Fruit fly (Drosophila melanogaster) whole organism, embryonic: ENCODE results near the gene CG44437.

ENCODE experiments used
- Awh ChIP-seq: fragments of 200-800 bp; sonication (Bioruptor generic); IDR thresholded peaks from 2 replicates; pipeline ENCODE4, ENCODE4 v1.3.6; 2022; ENCODE audit warnings: missing biosample characterization, missing genetic modification characterization
- B-H2 ChIP-seq: fragments of 200-800 bp; sonication (Bioruptor generic); optimal IDR thresholded peaks from 2 replicates; lab custom pipeline; 2018; ENCODE audit warnings: missing biosample characterization, mild to moderate bottlenecking, missing genetic modification characterization
- CG10366 ChIP-seq: fragments of 200-800 bp; sonication (Bioruptor generic); IDR thresholded peaks from 2 replicates; pipeline ENCODE4 v1.3.6; 2022; ENCODE audit warnings: missing biosample characterization, missing genetic modification characterization
- CG11093 ChIP-seq: fragments of 200-800 bp; sonication (Bioruptor generic); IDR thresholded peaks from 3 replicates; pipeline ENCODE4 v1.3.6; 2022; ENCODE audit warnings: missing biosample characterization, missing genetic modification characterization
- CG11504 ChIP-seq: fragments of 200-800 bp; sonication (Bioruptor generic); optimal IDR thresholded peaks from 3 replicates; lab custom pipeline; 2019; ENCODE audit warnings: missing biosample characterization, mild to moderate bottlenecking, missing genetic modification characterization, moderate library complexity
- CG11560 ChIP-seq: fragments of 200-800 bp; sonication (Bioruptor generic); IDR thresholded peaks from 3 replicates; pipeline ENCODE4 v1.3.6; 2022; ENCODE audit warnings: missing biosample characterization, missing genetic modification characterization
- CG12391 ChIP-seq: fragments of 200-800 bp; sonication (Bioruptor generic); optimal IDR thresholded peaks from 3 replicates; lab custom pipeline; 2018; ENCODE audit warnings: missing biosample characterization, mild to moderate bottlenecking, missing genetic modification characterization, moderate library complexity
- CG14667 ChIP-seq: fragments of 200-800 bp; sonication (Bioruptor generic); IDR thresholded peaks from 2 replicates; pipeline ENCODE4 v1.3.6; 2022; ENCODE audit warnings: missing biosample characterization, missing genetic modification characterization
- CG16863 ChIP-seq: fragments of 200-800 bp; sonication (Bioruptor generic); optimal IDR thresholded peaks from 3 replicates; lab custom pipeline; 2016; ENCODE audit warnings: missing biosample characterization, missing genetic modification characterization
- CG2678 ChIP-seq: fragments of 200-800 bp; sonication (Bioruptor generic); optimal IDR thresholded peaks from 3 replicates; lab custom pipeline; 2019; ENCODE audit warnings: missing biosample characterization, mild to moderate bottlenecking, missing genetic modification characterization, moderate library complexity
- CG30403 ChIP-seq: fragments of 200-800 bp; sonication (Bioruptor generic); optimal IDR thresholded peaks from 3 replicates; lab custom pipeline; 2016; ENCODE audit warnings: missing biosample characterization, missing genetic modification characterization
- CG31365 ChIP-seq: fragments of 200-800 bp; sonication (Bioruptor generic); optimal IDR thresholded peaks from 2 replicates; lab custom pipeline; 2018; ENCODE audit warnings: missing biosample characterization, mild to moderate bottlenecking, missing genetic modification characterization
- CG4424 ChIP-seq: fragments of 200-800 bp; sonication (Bioruptor generic); optimal IDR thresholded peaks from 3 replicates; lab custom pipeline; 2016; ENCODE audit warnings: missing biosample characterization, missing genetic modification characterization
- CG5953 ChIP-seq: fragments of 200-800 bp; sonication (Bioruptor generic); IDR thresholded peaks from 2 replicates; pipeline ENCODE4 v1.3.6; 2022; ENCODE audit warnings: missing biosample characterization, missing genetic modification characterization
- CG7745 ChIP-seq: fragments of 200-800 bp; sonication (Bioruptor generic); optimal IDR thresholded peaks from 2 replicates; lab custom pipeline; 2018; ENCODE audit warnings: missing biosample characterization, mild to moderate bottlenecking, missing genetic modification characterization, moderate library complexity
- CG7786 ChIP-seq: fragments of 200-800 bp; sonication (Bioruptor generic); optimal IDR thresholded peaks from 2 replicates; lab custom pipeline; 2016; ENCODE audit warnings: missing biosample characterization, missing genetic modification characterization
- CG7839 ChIP-seq: fragments of 200-800 bp; sonication (Bioruptor generic); optimal IDR thresholded peaks from 3 replicates; lab custom pipeline; 2018; ENCODE audit warnings: missing biosample characterization, mild to moderate bottlenecking, missing genetic modification characterization, moderate library complexity
- CHES-1-like ChIP-seq: fragments of 200-800 bp; sonication (Bioruptor generic); optimal IDR thresholded peaks from 2 replicates; lab custom pipeline; 2016; ENCODE audit warnings: missing biosample characterization, missing genetic modification characterization
- D19A ChIP-seq: fragments of 200-800 bp; optimal IDR thresholded peaks from 3 replicates; lab custom pipeline; 2019; ENCODE audit warnings: missing biosample characterization, mild to moderate bottlenecking, missing genetic modification characterization, moderate library complexity
- Ets65A ChIP-seq: fragments of 200-800 bp; sonication (Bioruptor generic); peaks from one replicate; lab custom pipeline; 2016; ENCODE audit warnings: missing biosample characterization, missing genetic modification characterization
- Fer3 ChIP-seq: fragments of 200-800 bp; sonication (Bioruptor generic); optimal IDR thresholded peaks from 2 replicates; lab custom pipeline; 2018; ENCODE audit warnings: missing biosample characterization, mild to moderate bottlenecking, missing genetic modification characterization, moderate library complexity
- Hmr ChIP-seq: fragments of 200-800 bp; sonication (Bioruptor generic); optimal IDR thresholded peaks from 3 replicates; lab custom pipeline; 2017; ENCODE audit warnings: mild to moderate bottlenecking, missing biosample characterization, missing genetic modification reagents, missing genetic modification characterization
- Hr3 ChIP-seq: fragments of 200-800 bp; sonication (Bioruptor generic); optimal IDR thresholded peaks from 3 replicates; lab custom pipeline; 2016; ENCODE audit warnings: missing biosample characterization, missing genetic modification characterization
- Max ChIP-seq: fragments of 200-800 bp; sonication (Bioruptor generic); optimal IDR thresholded peaks from 2 replicates; lab custom pipeline; 2016; ENCODE audit warnings: missing biosample characterization, mild to moderate bottlenecking, missing genetic modification characterization
- Med ChIP-seq: fragments of 200-800 bp; sonication (Bioruptor generic); peaks from one replicate; lab custom pipeline; 2016; ENCODE audit warnings: missing biosample characterization, missing genetic modification characterization, mild to moderate bottlenecking, inconsistent platforms, moderate library complexity
- Nf-YB ChIP-seq: fragments of 200-800 bp; sonication (Bioruptor generic); optimal IDR thresholded peaks from 3 replicates; lab custom pipeline; 2019; ENCODE audit warnings: missing biosample characterization, mild to moderate bottlenecking, missing genetic modification characterization, moderate library complexity
- Nf-YC ChIP-seq: fragments of 200-800 bp; optimal IDR thresholded peaks from 3 replicates; lab custom pipeline; 2019; ENCODE audit warnings: missing biosample characterization, mild to moderate bottlenecking, missing genetic modification characterization, moderate library complexity
- Sox102F ChIP-seq: fragments of 200-800 bp; sonication (Bioruptor generic); optimal IDR thresholded peaks from 2 replicates; lab custom pipeline; 2018; ENCODE audit warnings: missing biosample characterization, mild to moderate bottlenecking, missing genetic modification characterization, moderate library complexity
- Spps ChIP-seq: fragments of 200-800 bp; sonication (Bioruptor generic); optimal IDR thresholded peaks from 2 replicates; lab custom pipeline; 2018; ENCODE audit warnings: missing biosample characterization, mild to moderate bottlenecking, missing genetic modification characterization
- Xbp1 ChIP-seq: fragments of 200-800 bp; sonication (Bioruptor generic); optimal IDR thresholded peaks from 3 replicates; lab custom pipeline; 2016; ENCODE audit warnings: missing biosample characterization, mild to moderate bottlenecking, missing genetic modification characterization
- Xrp1 ChIP-seq: fragments of 200-800 bp; sonication (Bioruptor generic); IDR thresholded peaks from 2 replicates; pipeline ENCODE4 v1.3.6; 2022; ENCODE audit warnings: missing biosample characterization, missing genetic modification characterization
- bsh ChIP-seq, 2 experiments: fragments of 200-800 bp; sonication (Bioruptor generic); optimal IDR thresholded peaks; 2 replicates each; lab custom pipeline; 2017 to 2018; ENCODE audit warnings: mild to moderate bottlenecking in 2 of 2, missing biosample characterization in 2 of 2, missing genetic modification characterization in 2 of 2, moderate library complexity in 1 of 2
- chn ChIP-seq: fragments of 200-800 bp; sonication (Bioruptor generic); optimal IDR thresholded peaks from 2 replicates; lab custom pipeline; 2016; ENCODE audit warnings: missing biosample characterization, missing genetic modification characterization
- crol ChIP-seq: fragments of 200-800 bp; sonication (Bioruptor generic); IDR thresholded peaks from 2 replicates; pipeline ENCODE4 v1.3.6; 2022; ENCODE audit warnings: missing biosample characterization, missing genetic modification characterization
- dan ChIP-seq: fragments of 200-800 bp; sonication (Bioruptor generic); IDR thresholded peaks from 2 replicates; pipeline ENCODE4 v1.3.6; 2022; ENCODE audit warnings: missing biosample characterization, missing genetic modification characterization
- dmrt11E ChIP-seq: fragments of 200-800 bp; sonication (Bioruptor generic); optimal IDR thresholded peaks from 3 replicates; lab custom pipeline; 2018; ENCODE audit warnings: missing biosample characterization, mild to moderate bottlenecking, missing genetic modification characterization, moderate library complexity
- gcm ChIP-seq: fragments of 200-800 bp; sonication (Bioruptor generic); optimal IDR thresholded peaks from 2 replicates; lab custom pipeline; 2019; ENCODE audit warnings: missing biosample characterization, mild to moderate bottlenecking, missing genetic modification characterization, moderate library complexity
- grn ChIP-seq: fragments of 200-800 bp; sonication (Bioruptor generic); optimal IDR thresholded peaks from 3 replicates; lab custom pipeline; 2017; ENCODE audit warnings: missing biosample characterization, missing genetic modification characterization
- gsb ChIP-seq: fragments of 200-800 bp; sonication (Bioruptor generic); IDR thresholded peaks from 2 replicates; pipeline ENCODE4 v1.3.6; 2022; ENCODE audit warnings: missing biosample characterization, missing genetic modification characterization
- jing ChIP-seq: fragments of 200-800 bp; sonication (Bioruptor generic); optimal IDR thresholded peaks from 2 replicates; lab custom pipeline; 2018; ENCODE audit warnings: missing biosample characterization, mild to moderate bottlenecking, missing genetic modification characterization
- nerfin-2 ChIP-seq: fragments of 200-800 bp; sonication (Bioruptor generic); IDR thresholded peaks from 2 replicates; pipeline ENCODE4 v1.3.6; 2022; ENCODE audit warnings: missing biosample characterization, missing genetic modification characterization; ENCODE audit not compliant: partially characterized antibody
- pan ChIP-seq, 4 experiments: fragments of >200 bp in 3 of 4; fragments of 200-800 bp in 1 of 4; sonication (Bioruptor generic) in 1 of 4; optimal IDR thresholded peaks in 3 of 4; IDR thresholded peaks in 1 of 4; 2 replicates each; pipeline versions ENCODE4 v1.3.6 to Lab custom; 2017 to 2022; ENCODE audit warnings: missing biosample characterization in 2 of 4, missing genetic modification characterization in 2 of 4, mixed read lengths in 1 of 4
- pfk ChIP-seq: fragments of 200-800 bp; sonication (Bioruptor generic); optimal IDR thresholded peaks from 2 replicates; lab custom pipeline; 2018; ENCODE audit warnings: missing biosample characterization, mild to moderate bottlenecking, missing genetic modification characterization, moderate library complexity
- ranshi ChIP-seq: fragments of 200-800 bp; sonication (Bioruptor generic); IDR thresholded peaks from 2 replicates; pipeline ENCODE4 v1.3.6; 2022; ENCODE audit warnings: missing biosample characterization, missing genetic modification characterization
- sisA ChIP-seq: fragments of 200-800 bp; sonication (Bioruptor generic); IDR thresholded peaks from 2 replicates; pipeline ENCODE4 v1.3.6; 2022; ENCODE audit warnings: missing biosample characterization, missing genetic modification characterization
- sr ChIP-seq: fragments of 200-800 bp; sonication (Bioruptor generic); IDR thresholded peaks from 3 replicates; pipeline ENCODE4 v1.3.6; 2022; ENCODE audit warnings: missing biosample characterization, missing genetic modification characterization
- tio ChIP-seq: fragments of 200-800 bp; sonication (Bioruptor generic); optimal IDR thresholded peaks from 2 replicates; lab custom pipeline; 2017; ENCODE audit warnings: missing biosample characterization, missing genetic modification characterization, inconsistent platforms
- tup ChIP-seq: fragments of 200-800 bp; sonication (Bioruptor generic); optimal IDR thresholded peaks from 2 replicates; lab custom pipeline; 2016; ENCODE audit warnings: missing biosample characterization, mild to moderate bottlenecking, missing genetic modification characterization, moderate library complexity
- unpg ChIP-seq: fragments of 200-800 bp; sonication (Bioruptor generic); optimal IDR thresholded peaks from 3 replicates; lab custom pipeline; 2018; ENCODE audit warnings: missing biosample characterization, mild to moderate bottlenecking, missing genetic modification characterization, moderate library complexity
- zen2 ChIP-seq: fragments of 200-800 bp; sonication (Bioruptor generic); IDR thresholded peaks from 3 replicates; pipeline ENCODE4 v1.3.6; 2022; ENCODE audit warnings: missing biosample characterization, missing genetic modification characterization; ENCODE audit not compliant: partially characterized antibody

CG44437 gene

dm6 chrX:13238294-13238917 is 36.3 kb upstream of the CG44437 start (continued):
- TF ChIP-seq sisA (GFP tag; lab: Robert Waterston, UW) (no peak), CG7745 (tag; lab: Kevin White, UChicago) (no peak), Xbp1 (GFP tag; lab: Kevin White, UChicago) (peak; percentile 8), tio (GFP tag; lab: Kevin White, UChicago) (no peak), Nf-YB (GFP tag; lab: Kevin White, UChicago) (no peak), pan (optimal IDR thresholded peaks at IDR 0.05; lab: Kevin White, UChicago) (no peak), pan (GFP tag; optimal IDR thresholded peaks at IDR 0.05 in 1 of 2, IDR thresholded peaks at IDR 0.05 in 1 of 2) (no peak), Med (peak; percentile 23), CG14667 (GFP tag; lab: Robert Waterston, UW) (no peak), gsb (GFP tag; lab: Robert Waterston, UW) (no peak), Nf-YC (no peak), nerfin-2 (GFP tag; lab: Robert Waterston, UW) (no peak), pfk (GFP tag; lab: Kevin White, UChicago) (no peak), dan (GFP tag; lab: Robert Waterston, UW) (no peak), B-H2 (GFP tag; lab: Kevin White, UChicago) (no peak), sr (GFP tag; lab: Robert Waterston, UW) (no peak), CG10366 (GFP tag; lab: Robert Waterston, UW) (no peak), CG11093 (GFP tag; lab: Robert Waterston, UW) (no peak), tup (GFP tag; lab: Kevin White, UChicago) (no peak), crol (peak; percentile 83), Awh (GFP tag; lab: Robert Waterston, UW) (no peak), CG7839 (tag; lab: Kevin White, UChicago) (peak; percentile 42), CG30403 (GFP tag; lab: Kevin White, UChicago) (peak; percentile 41), CG2678 (tag; lab: Kevin White, UChicago) (peak; percentile 14), zen2 (no peak), Hmr (no peak), jing (GFP tag; lab: Kevin White, UChicago) (no peak), CG4424 (peak; percentile 25), Max (GFP tag; lab: Kevin White, UChicago) (no peak), Spps (tag; lab: Kevin White, UChicago) (no peak), CG5953 (GFP tag; lab: Robert Waterston, UW) (0 out of 2 replicates have a peak, but pooled peaks have one; percentile 14), Xrp1 (GFP tag; lab: Robert Waterston, UW) (peak; percentile 34; the same call in 1 of the 2 replicates), CG16863 (no peak), chn (GFP tag; lab: Kevin White, UChicago) (peak; percentile 0), dmrt11E (no peak), CG11560 (tag; lab: Robert Waterston, UW) (no peak), Hr3 (no peak), bsh (GFP tag; optimal IDR thresholded peaks at IDR 0.05; lab: Kevin White, UChicago) (peak; percentile 26 to 31), gcm (no peak), grn (GFP tag; lab: Kevin White, UChicago) (no peak), CG7786 (no peak), unpg (GFP tag; lab: Kevin White, UChicago) (peak; percentile 39), CG12391 (tag; lab: Kevin White, UChicago) (peak; percentile 25), CG31365 (no peak), Ets65A (GFP tag; lab: Kevin White, UChicago) (peak; percentile 69), CHES-1-like (GFP tag; lab: Kevin White, UChicago) (no peak), D19A (tag; lab: Kevin White, UChicago) (no peak), CG11504 (tag; lab: Kevin White, UChicago) (peak; percentile 54), Sox102F (GFP tag; lab: Kevin White, UChicago) (peak; percentile 60), Fer3 (tag; lab: Kevin White, UChicago) (no peak), ranshi (no peak)
